Worm (Caenorhabditis elegans): ENCODE data around the gene C45B2.8.

C45B2.8 gene

DNA sequence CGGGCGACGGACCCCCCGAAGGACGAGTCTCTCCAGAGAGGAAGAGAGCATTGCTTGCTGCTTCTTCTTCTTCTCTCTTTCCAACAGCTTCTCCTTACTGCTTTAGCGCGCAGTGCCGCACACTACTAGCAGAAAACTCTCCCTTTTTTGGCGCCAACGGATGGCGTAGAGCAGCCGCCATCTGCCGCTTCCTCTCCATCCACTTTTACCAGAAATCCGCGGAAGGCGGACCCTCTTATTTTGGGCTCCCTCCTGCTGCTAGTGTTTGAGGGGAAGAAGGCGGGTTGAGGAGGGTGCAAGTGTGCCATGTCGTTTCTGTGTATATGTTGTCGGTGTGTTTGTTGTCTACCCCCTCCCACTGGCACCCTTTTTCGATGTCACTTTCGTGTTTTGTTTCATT lies 46.6 kb downstream of the C45B2.8 start:
- TF ChIP-seq egl-27 (tag; optimal IDR thresholded peaks at IDR 0.05) (no peak), nhr-21 (tag; optimal IDR thresholded peaks at IDR 0.05) (no peak), dmd-4 (tag; optimal IDR thresholded peaks at IDR 0.05) (no peak), elt-3 (tag; optimal IDR thresholded peaks at IDR 0.05) (no peak), snpc-4 (tag; optimal IDR thresholded peaks at IDR 0.05) (no peak), crh-2 (tag; optimal IDR thresholded peaks at IDR 0.05) (peak; percentile 8), F13H6.1 (tag; optimal IDR thresholded peaks at IDR 0.05) (peak; percentile 59), mbf-1 (tag; optimal IDR thresholded peaks at IDR 0.05) (no peak), zag-1 (tag; optimal IDR thresholded peaks at IDR 0.05) (peak; percentile 64), nhr-11 (tag; optimal IDR thresholded peaks at IDR 0.05) (no peak), ztf-4 (tag; optimal IDR thresholded peaks at IDR 0.05) (no peak), Y55F3AM.14 (GFP tag; optimal IDR thresholded peaks at IDR 0.05) (peak; percentile 58), unc-62 (GFP tag; optimal IDR thresholded peaks at IDR 0.05) (no peak), mdl-1 (tag; optimal IDR thresholded peaks at IDR 0.05) (peak in 1 of 2 experiments; percentile 6), unc-55 (GFP tag; optimal IDR thresholded peaks at IDR 0.05) (peak; percentile 38), nhr-25 (tag; optimal IDR thresholded peaks at IDR 0.05) (no peak), ceh-82 (tag; optimal IDR thresholded peaks at IDR 0.05) (no peak), lin-13 (GFP tag; optimal IDR thresholded peaks at IDR 0.05) (peak; percentile 1), blmp-1 (tag; optimal IDR thresholded peaks at IDR 0.05; ENCODE audit: insufficient read depth) (no peak), alr-1 (tag; optimal IDR thresholded peaks at IDR 0.05) (no peak), lin-39 (tag; optimal IDR thresholded peaks at IDR 0.05) (no peak), aly-2 (tag; optimal IDR thresholded peaks at IDR 0.05) (no peak), nhr-237 (tag; optimal IDR thresholded peaks at IDR 0.05) (no peak), C34F6.9 (tag; optimal IDR thresholded peaks at IDR 0.05) (no peak), nhr-10 (tag; optimal IDR thresholded peaks at IDR 0.05) (no peak), sma-9 (GFP tag; optimal IDR thresholded peaks at IDR 0.05) (no peak), sma-9 (tag; optimal IDR thresholded peaks at IDR 0.05) (no peak), lin-11 (tag; optimal IDR thresholded peaks at IDR 0.05) (no peak), sma-3 (GFP tag; optimal IDR thresholded peaks at IDR 0.05) (no peak), fos-1 (tag; optimal IDR thresholded peaks at IDR 0.05) (no peak), sem-4 (tag; optimal IDR thresholded peaks at IDR 0.05) (no peak), skn-1 (tag; optimal IDR thresholded peaks at IDR 0.05) (no peak), nhr-12 (tag; optimal IDR thresholded peaks at IDR 0.05) (no peak), lsy-2 (tag; optimal IDR thresholded peaks at IDR 0.05) (no peak), ztf-11 (tag; optimal IDR thresholded peaks at IDR 0.05) (no peak), nhr-77 (tag; optimal IDR thresholded peaks at IDR 0.05) (no peak), mab-5 (tag; optimal IDR thresholded peaks at IDR 0.05) (peak; percentile 7), unc-39 (tag; optimal IDR thresholded peaks at IDR 0.05) (no peak)
